Fruit fly (Drosophila melanogaster): ENCODE results near the gene nab.

Gene nab

DNA sequence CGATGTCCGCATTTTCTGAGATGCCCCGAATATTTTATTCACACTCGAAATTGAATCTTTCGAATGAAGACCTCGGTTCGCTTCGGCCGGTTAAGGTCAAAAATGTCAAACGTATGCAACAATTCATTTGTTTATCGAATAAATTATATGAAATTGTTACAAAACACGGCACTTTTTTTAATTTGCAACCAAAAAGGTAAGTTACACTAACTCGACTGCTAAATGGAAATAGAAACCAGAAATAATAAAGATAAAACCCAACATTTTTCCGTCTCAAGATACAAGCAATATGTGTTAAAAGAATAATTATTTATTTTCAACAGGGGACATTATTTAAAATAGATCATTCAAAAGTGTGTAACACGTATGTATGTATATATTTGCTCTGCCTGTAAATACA lies 46.7 kb downstream of the nab start:
- TF ChIP-seq svp (GFP tag): peak; percentile 64
- no peak for TF ChIP-seq esn (GFP tag; optimal IDR thresholded peaks at IDR 0.05)

DNA sequence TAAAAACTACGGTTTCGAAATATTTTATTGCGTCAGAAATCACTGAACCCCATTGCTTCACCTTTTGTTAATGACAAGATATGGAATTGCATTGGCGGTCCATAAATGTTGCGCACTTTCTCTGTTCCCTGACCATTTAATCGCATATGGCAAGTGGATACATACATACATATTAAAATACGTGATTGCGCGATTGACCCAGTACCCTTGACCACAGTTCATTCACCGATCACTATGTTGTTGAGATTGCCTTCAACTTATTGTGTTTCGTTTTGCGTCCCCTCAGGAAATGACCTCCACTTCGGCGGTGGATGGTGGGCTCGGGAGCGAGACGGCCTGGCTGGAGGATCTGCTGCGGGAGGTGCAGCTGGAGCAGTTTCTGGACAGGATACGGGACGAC lies 50.5 kb downstream of the nab start:
- TF ChIP-seq vri (GFP tag; optimal IDR thresholded peaks at IDR 0.05) (peak; percentile 2), svp (GFP tag) (peak; percentile 82), CG6792 (GFP tag; optimal IDR thresholded peaks at IDR 0.05) (no peak)

DNA sequence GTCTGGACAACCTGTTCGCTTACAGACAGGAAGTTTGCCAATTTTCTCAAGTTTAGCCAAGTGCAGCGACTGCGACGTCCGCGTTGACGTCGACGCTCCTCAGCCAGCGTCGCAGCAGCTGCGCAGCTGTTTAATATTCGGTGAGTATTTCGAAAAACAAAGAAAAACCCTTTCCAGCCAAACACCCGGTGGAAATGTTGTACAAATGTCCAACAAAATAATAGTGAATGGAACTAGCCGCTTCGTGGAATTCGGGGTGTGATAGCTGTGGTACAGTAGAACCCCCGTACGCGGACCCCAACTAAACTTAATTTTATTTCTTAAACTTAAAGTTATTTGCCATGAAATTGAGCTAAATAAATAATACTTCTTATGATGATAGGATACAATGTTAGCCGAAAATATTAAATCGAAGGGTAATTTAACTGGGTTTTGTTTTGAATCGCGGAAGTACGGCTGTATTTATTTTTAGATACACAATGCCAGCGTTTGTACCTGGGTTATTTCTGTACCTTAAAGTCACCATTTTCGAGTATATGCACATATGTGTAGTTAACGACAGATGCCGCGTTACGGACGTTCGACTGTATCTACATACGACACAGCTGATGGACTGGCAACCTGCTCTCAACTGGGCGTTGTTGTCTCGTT lies 51.8 kb downstream of the nab start:
- no peak for TF ChIP-seq Blimp-1 (GFP tag; optimal IDR thresholded peaks at IDR 0.05)
- peak; percentile 62 for TF ChIP-seq fd59A (GFP tag; optimal IDR thresholded peaks at IDR 0.05)
- peak; percentile 27; the same call in 1 of the 2 replicates for TF ChIP-seq CG11294 (GFP tag; IDR thresholded peaks at IDR 0.05)
- peak; percentile 2 to 60 for TF ChIP-seq salr (GFP tag; optimal IDR thresholded peaks at IDR 0.05)
- TF ChIP-seq Smox (GFP tag; optimal IDR thresholded peaks at IDR 0.05): peak; percentile 21
- TF ChIP-seq net (GFP tag; optimal IDR thresholded peaks at IDR 0.05): peak; percentile 52
- TF ChIP-seq Ets21C (GFP tag; optimal IDR thresholded peaks at IDR 0.05): peak; percentile 25
- peak; percentile 70 for TF ChIP-seq pdm3 (GFP tag; optimal IDR thresholded peaks at IDR 0.05)
- peak; percentile 72 for TF ChIP-seq Eip75B (GFP tag; optimal IDR thresholded peaks at IDR 0.05)
- TF ChIP-seq Sox102F (GFP tag; optimal IDR thresholded peaks at IDR 0.05): peak; percentile 61
- peak; percentile 74 for TF ChIP-seq CG8119 (GFP tag; IDR thresholded peaks at IDR 0.05)
- peak; percentile 26 for TF ChIP-seq Eip93F (GFP tag; optimal IDR thresholded peaks at IDR 0.05)
- TF ChIP-seq CG6808 (GFP tag; optimal IDR thresholded peaks at IDR 0.05): peak; percentile 68
- TF ChIP-seq Eip78C (GFP tag): peak; percentile 94
- peak; percentile 64 for TF ChIP-seq topi (GFP tag; optimal IDR thresholded peaks at IDR 0.05)
- TF ChIP-seq CG6792 (GFP tag; optimal IDR thresholded peaks at IDR 0.05): peak; percentile 39
- peak; percentile 62 for TF ChIP-seq spab (GFP tag; optimal IDR thresholded peaks at IDR 0.05)
- peak; percentile 37 for TF ChIP-seq CG7368 (GFP tag; optimal IDR thresholded peaks at IDR 0.05)
- TF ChIP-seq CG15336 (GFP tag; IDR thresholded peaks at IDR 0.05): peak; percentile 71
- TF ChIP-seq lz (GFP tag; optimal IDR thresholded peaks at IDR 0.05): peak; percentile 49
- peak; percentile 69 for TF ChIP-seq CG3032 (tag; optimal IDR thresholded peaks at IDR 0.05)
- TF ChIP-seq achi (GFP tag; optimal IDR thresholded peaks at IDR 0.05): peak; percentile 68
- peak; percentile 53 for TF ChIP-seq Ets96B (tag; optimal IDR thresholded peaks at IDR 0.05)
- TF ChIP-seq acj6 (GFP tag; optimal IDR thresholded peaks at IDR 0.05): peak; percentile 75
- TF ChIP-seq CG8319 (GFP tag; optimal IDR thresholded peaks at IDR 0.05): peak; percentile 40
- TF ChIP-seq eg (GFP tag; IDR thresholded peaks at IDR 0.05): peak; percentile 71; the same call in 2 of the 3 replicates
- TF ChIP-seq CG9139 (GFP tag; optimal IDR thresholded peaks at IDR 0.05): no peak
- peak; percentile 69 for TF ChIP-seq OdsH (GFP tag; optimal IDR thresholded peaks at IDR 0.05)
- no peak for TF ChIP-seq CG6854 (GFP tag; optimal IDR thresholded peaks at IDR 0.05)
- TF ChIP-seq CG31627 (GFP tag; optimal IDR thresholded peaks at IDR 0.05): peak; percentile 59
- TF ChIP-seq Met (GFP tag; optimal IDR thresholded peaks at IDR 0.05): peak; percentile 67
- peak; percentile 77 for TF ChIP-seq CG6276 (GFP tag; optimal IDR thresholded peaks at IDR 0.05)
- TF ChIP-seq Sox15 (GFP tag; optimal IDR thresholded peaks at IDR 0.05): peak; percentile 36
- TF ChIP-seq Hr39 (GFP tag; optimal IDR thresholded peaks at IDR 0.05): peak; percentile 60
- peak; percentile 74 for TF ChIP-seq CG3919 (GFP tag; optimal IDR thresholded peaks at IDR 0.05)
- no peak for TF ChIP-seq vri (GFP tag; optimal IDR thresholded peaks at IDR 0.05)
- TF ChIP-seq CG11902 (GFP tag; optimal IDR thresholded peaks at IDR 0.05): peak; percentile 46
- TF ChIP-seq CG32006 (GFP tag; optimal IDR thresholded peaks at IDR 0.05): peak; percentile 88
- TF ChIP-seq CG34406 (GFP tag; optimal IDR thresholded peaks at IDR 0.05): peak; percentile 56
- peak; percentile 61 for TF ChIP-seq esn (GFP tag; optimal IDR thresholded peaks at IDR 0.05)
- TF ChIP-seq ss (GFP tag; optimal IDR thresholded peaks at IDR 0.05): peak; percentile 51 to 77
- TF ChIP-seq CG6163 (GFP tag; IDR thresholded peaks at IDR 0.05): peak; percentile 53; the same call in 2 of the 3 replicates
- TF ChIP-seq Gug (GFP tag; IDR thresholded peaks at IDR 0.05): no peak; the same call in 1 of the 2 replicates
- peak; percentile 56 for TF ChIP-seq CG11762 (GFP tag; optimal IDR thresholded peaks at IDR 0.05; ENCODE audit: insufficient read depth)
- no peak for TF ChIP-seq fd85E (GFP tag; optimal IDR thresholded peaks at IDR 0.05)
- TF ChIP-seq Hr38 (GFP tag; optimal IDR thresholded peaks at IDR 0.05): no peak

All from whole organism, prepupa.